Worm (Caenorhabditis elegans): Measurements from ENCODE around the gene snx-6.

DNA sequence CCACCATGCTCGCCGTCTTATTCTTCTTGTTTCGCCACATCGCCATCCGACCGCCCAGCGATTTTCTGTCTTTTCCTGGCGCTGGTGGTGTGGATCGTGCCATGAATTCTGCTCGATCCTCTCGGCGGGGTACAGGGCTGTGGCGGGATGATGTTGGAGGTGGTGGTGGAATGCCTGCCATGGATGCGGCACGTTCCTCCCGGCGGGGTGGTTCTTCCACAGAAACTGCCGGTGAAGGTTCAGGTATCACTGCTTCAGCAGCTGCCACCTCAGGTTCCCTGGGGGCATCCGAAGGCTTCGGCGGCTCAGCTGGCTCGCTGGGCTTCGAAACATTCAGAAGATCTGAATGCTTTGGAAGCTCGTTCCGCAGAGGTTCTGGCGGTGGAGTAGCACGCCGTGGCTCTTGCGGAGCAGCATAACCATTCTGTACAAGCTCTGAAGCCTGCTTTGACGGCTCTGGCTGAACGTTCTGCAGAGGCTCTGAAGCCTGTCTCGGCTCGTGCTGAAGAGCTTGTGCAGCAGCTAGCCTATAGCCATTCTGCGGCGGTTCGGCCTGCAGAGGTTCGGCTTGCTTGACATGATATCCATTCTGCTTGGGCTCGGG lies 34.9 kb downstream of the snx-6 start:
- TF ChIP-seq ceh-82 (tag; optimal IDR thresholded peaks at IDR 0.05) (no peak), egl-27 (tag; optimal IDR thresholded peaks at IDR 0.05) (no peak), dve-1 (tag; optimal IDR thresholded peaks at IDR 0.05; ENCODE audit: insufficient read depth) (no peak), nhr-76 (tag; optimal IDR thresholded peaks at IDR 0.05) (no peak), zfp-2 (tag; optimal IDR thresholded peaks at IDR 0.05) (no peak), nhr-10 (tag; optimal IDR thresholded peaks at IDR 0.05) (no peak), F49E8.2 (tag; optimal IDR thresholded peaks at IDR 0.05; ENCODE audit: borderline replicate concordance) (no peak), hmg-1.1 (GFP tag; IDR thresholded peaks at IDR 0.05) (no peak), aly-2 (tag; optimal IDR thresholded peaks at IDR 0.05) (no peak), unc-62 (GFP tag; optimal IDR thresholded peaks at IDR 0.05 in 1 of 2) (peak in 1 of 2 experiments; percentile 73), unc-62 (tag; optimal IDR thresholded peaks at IDR 0.05) (no peak), attf-4 (tag; optimal IDR thresholded peaks at IDR 0.05) (no peak), fos-1 (tag; optimal IDR thresholded peaks at IDR 0.05) (no peak)
